Worm (Caenorhabditis elegans): ENCODE measurements around the gene F14F3.5.
A peak's percentile ranks its signal among the peaks of the same experiment; 100 is the strongest.

DNA sequence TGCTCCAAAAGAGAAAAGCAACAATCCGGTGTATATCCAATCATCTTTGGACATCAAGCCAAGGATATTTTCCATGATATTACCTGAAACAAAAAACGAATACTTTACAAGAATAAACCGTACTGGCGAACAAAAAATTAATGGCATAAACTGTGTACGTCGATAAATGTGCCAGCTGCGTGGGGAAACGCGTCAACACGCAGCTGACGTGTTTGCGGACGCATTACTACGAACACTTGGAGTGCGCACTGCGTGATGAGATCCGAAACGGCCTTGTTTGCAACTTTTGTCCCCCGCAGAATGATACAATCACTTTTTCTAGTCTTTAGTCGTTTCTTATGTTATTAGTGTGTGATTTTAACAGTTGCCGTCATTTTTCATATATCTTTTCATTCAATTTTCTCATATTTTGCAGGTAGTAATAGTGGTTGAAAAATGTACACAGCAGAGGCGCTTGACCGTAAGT, 4.5 kb downstream of the F14F3.5 start, which contains the start of the genes mboa-7 and git-1:
- no peak for TF ChIP-seq skn-1 (tag; optimal IDR thresholded peaks at IDR 0.05)
- no peak for TF ChIP-seq ZK546.5 (tag; optimal IDR thresholded peaks at IDR 0.05)
- TF ChIP-seq pha-4 (tag; optimal IDR thresholded peaks at IDR 0.05), result peak; percentile 52
- no peak for TF ChIP-seq nhr-28 (tag; optimal IDR thresholded peaks at IDR 0.05)
- TF ChIP-seq nhr-77 (tag; optimal IDR thresholded peaks at IDR 0.05), result no peak
- TF ChIP-seq ceh-82 (tag; optimal IDR thresholded peaks at IDR 0.05), result no peak
- no peak for TF ChIP-seq elt-2 (tag; optimal IDR thresholded peaks at IDR 0.05)
- peak; percentile 92 for TF ChIP-seq nhr-25 (tag; optimal IDR thresholded peaks at IDR 0.05)
- TF ChIP-seq ama-1 (optimal IDR thresholded peaks at IDR 0.05), result no peak
- TF ChIP-seq R02D3.7 (tag; optimal IDR thresholded peaks at IDR 0.05), result no peak
- no peak for TF ChIP-seq ztf-4 (tag; optimal IDR thresholded peaks at IDR 0.05)
